Fruit fly (Drosophila melanogaster) ovary, adult (tissue): ENCODE measurements around the gene TfIIB.

Experiments used
- CG17801 ChIP-seq: fragments of 200-800 bp; optimal IDR thresholded peaks from 2 replicates; lab custom pipeline; 2019; ENCODE audit warnings: missing biosample characterization, mild to moderate bottlenecking, missing genetic modification characterization, moderate library complexity; ENCODE audit not compliant: partially characterized antibody

TfIIB gene

DNA sequence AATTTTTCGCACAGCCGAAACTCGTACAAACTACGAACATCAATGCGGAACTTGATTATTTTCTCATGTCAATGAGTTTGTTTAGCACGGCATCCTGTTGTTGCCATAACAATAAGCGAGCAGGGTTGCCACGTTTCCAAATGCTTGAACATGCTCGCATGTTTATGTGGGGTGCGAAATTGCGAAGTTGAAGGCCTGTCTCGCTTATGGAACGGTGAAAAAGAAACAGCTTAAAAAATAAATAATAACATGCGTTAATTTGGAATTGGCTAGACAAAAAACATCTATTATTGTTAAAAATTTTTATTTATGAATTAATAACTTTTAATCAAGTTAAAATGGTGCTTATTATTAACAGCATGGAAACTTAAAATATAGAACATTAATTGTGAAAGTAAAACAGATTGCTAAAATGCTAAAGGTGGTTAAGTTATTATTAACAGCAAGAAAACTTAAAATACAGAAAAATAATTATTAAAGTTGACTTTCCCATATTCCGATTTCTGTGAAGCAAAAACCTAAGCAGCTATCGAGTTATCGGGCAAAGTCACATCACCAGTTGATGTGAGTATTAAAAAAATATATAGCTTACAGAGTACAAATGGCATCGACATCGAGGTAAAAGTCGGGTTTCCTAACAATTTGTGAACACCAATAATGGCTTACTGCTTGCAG, at the start of gene TfIIB, which contains the start of gene Bug22:
Gene TfIIB, plus strand, starts transcription at position 537 of the 675 bp plus-strand sequence.
Gene Bug22, minus strand, starts transcription at position 117 of the 675 bp plus-strand sequence.
- peak; percentile 46 for TF ChIP-seq CG17801 (GFP tag; lab: Kevin White, UChicago)

DNA sequence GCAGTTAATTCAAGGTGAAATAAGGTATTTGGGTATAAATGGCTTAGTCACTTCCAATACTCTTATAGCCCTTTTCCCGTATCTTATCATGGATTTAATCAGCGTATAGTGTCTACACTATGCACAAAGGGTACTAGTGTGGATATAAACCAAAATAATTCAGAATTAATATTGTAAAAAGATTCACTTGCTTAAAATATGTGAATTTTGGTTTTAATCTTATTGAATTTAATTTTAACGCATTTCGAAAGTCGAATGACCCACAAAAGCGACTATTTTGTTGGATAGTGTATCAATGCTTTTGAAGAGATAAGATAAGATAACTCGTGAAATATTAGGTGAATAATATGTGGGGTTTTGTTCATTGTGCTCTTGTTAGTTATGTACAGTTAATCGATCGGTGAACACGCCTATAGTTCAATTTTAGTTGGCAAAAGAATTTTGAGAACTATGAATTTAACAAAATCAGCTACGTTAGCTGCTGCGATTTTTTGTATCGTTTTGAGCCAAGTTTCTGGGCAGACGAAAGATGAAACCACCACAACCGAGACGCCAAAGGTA, 49.2 kb upstream of the TfIIB start, which contains the start of gene CG5096:
Gene CG5096, plus strand, starts transcription at position 374 of the 561 bp plus-strand sequence.
- TF ChIP-seq CG17801 (GFP tag; lab: Kevin White, UChicago): peak; percentile 33

- TF ChIP-seq CG17801 (GFP tag; lab: Kevin White, UChicago): peak; percentile 36
Measured at dm6 chr2L:10386208-10386805, 44.8 kb upstream of the TfIIB start, which contains the start of the genes Cdk1 and mRpS7. Cdk1 (minus strand) TSS chr2L:10386262. mRpS7 (plus strand) TSS chr2L:10386662.

DNA sequence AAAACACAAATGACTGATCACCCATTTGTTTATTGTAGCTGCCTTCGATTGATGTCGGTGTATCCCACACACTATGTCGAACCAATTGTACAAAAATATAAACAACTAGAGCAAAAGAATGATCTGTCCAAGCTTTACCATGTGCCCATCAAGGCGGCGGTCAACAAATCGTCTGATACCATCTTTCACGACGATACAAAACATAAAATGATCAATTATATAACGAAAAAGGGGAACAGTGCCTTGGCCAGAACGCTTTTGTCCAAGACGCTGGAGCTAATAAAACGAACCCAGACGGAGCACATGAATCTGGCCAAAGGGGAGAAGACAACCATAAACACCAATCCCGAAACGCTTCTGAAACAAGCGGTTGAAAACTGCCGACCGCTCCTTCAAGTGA, 44.3 kb upstream of the TfIIB start:
- no peak for TF ChIP-seq CG17801 (GFP tag; lab: Kevin White, UChicago)

- TF ChIP-seq CG17801 (GFP tag; lab: Kevin White, UChicago): peak; percentile 41
Measured at dm6 chr2L:10387869-10388726, 43.0 kb upstream of the TfIIB start, which contains the start of gene da. da (plus strand) TSS chr2L:10388105.

dm6 chr2L:10393467-10393866, 37.7 kb upstream of the TfIIB start:
- TF ChIP-seq CG17801 (GFP tag; lab: Kevin White, UChicago): no peak

dm6 chr2L:10395035-10395434, 36.1 kb upstream of the TfIIB start:
- TF ChIP-seq CG17801 (GFP tag; lab: Kevin White, UChicago): peak; percentile 8

DNA sequence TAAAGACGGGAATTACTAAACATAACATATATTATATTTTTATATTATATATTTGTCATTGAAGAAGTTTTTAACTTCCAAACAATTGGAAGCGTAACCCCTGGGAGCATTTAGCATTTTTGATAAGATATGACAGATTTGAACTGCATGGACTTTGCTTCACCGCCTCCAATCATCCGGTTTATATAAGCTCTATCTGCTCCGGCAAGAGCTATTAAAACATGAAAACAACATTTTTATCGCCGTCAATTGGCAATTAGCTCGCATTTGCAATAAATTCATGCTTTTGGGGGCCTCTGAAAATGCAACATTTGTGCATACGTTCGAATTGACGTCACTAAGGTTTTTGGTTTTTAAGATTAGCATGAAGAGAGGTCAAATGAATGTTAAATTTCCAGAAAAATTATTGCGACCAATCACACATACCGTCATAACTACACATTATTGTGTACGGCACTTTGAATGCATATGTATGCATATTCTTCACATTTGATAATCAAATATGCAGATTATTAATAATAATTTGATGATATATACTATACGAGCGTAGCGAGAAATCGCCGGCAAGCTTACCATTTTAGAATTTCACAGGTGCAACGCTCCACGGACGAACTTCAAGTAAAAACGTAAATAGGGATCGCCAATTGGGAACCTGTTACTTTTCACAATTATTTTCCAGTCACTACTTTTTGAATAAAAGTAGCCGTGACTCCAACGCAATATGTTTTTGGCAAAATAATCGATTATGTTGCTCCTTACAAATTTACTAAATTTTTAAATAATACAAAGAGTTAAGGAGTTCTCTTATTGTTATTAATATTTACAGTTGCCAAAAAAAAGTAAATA, 35.3 kb upstream of the TfIIB start, which contains the start of gene Mdh1:
Gene Mdh1, minus strand, starts transcription at position 691 of the 846 bp plus-strand sequence.
- TF ChIP-seq CG17801 (GFP tag; lab: Kevin White, UChicago): no peak

DNA sequence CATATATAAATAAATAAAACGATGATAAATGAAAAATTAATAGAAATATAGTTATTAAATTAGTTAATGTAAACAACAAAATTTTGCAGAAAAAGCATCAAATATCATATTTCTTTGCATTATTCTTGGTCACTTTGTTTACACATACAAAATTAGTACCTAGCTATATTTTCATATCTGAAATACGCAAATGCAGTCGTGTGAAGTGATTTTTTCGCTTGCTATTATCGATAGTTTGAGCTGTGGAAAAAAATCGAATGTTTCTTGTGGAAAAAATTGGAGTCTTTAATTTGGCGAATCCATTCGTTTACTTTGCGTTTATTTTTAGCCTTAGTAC, 34.7 kb upstream of the TfIIB start, which contains the start of gene Cnot4:
Gene Cnot4, plus strand, starts transcription at position 229 of the 337 bp plus-strand sequence.
- peak; percentile 4 for TF ChIP-seq CG17801 (GFP tag; lab: Kevin White, UChicago)

DNA sequence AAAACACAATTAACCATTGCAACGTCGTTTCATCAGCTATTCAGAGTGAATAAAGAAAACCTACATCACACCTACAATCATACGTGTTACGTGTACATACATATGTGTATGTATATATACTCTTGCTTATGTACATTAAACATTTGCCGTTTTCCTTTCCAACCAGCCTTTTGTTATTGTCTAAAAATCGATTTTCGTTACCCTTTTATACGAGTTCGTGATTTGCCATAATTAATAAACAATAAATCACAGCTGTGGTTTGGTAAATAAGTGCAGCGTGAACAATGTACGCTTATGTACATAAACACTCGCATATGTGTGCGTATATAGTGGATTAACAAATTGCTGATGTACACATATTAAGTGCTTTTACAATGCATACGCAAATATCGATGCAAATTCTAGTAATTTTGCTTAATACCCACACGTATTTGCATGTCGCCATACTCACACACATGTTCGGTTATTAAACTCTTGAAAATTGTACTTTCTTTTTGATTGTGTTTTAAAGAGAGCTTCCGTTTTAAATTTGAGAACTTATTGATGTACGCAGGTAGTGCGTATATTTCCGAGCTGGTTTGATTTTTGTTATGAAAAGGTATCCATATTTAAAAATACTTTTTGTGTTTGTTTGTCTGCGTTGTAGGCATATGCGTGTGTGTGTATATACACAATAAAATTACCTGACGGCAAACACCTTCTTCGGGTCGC, 34.1 kb upstream of the TfIIB start:
- TF ChIP-seq CG17801 (GFP tag; lab: Kevin White, UChicago): no peak

dm6 chr2L:10403803-10404315, 27.3 kb upstream of the TfIIB start:
- no peak for TF ChIP-seq CG17801 (GFP tag; lab: Kevin White, UChicago)

dm6 chr2L:10405008-10405654, 26.0 kb upstream of the TfIIB start, which contains the start of the genes CG17768, LSm-4 and Ir31a:
CG17768 (minus strand) TSS chr2L:10405203.
LSm-4 (minus strand) TSS chr2L:10405203.
Ir31a (plus strand) TSS chr2L:10405565.
- no peak for TF ChIP-seq CG17801 (GFP tag; lab: Kevin White, UChicago)
